Fruit fly (Drosophila melanogaster): ENCODE data around the gene CG42238.

The CG42238 gene

dm6 chr2L:20936061-20936390, 115.9 kb downstream of the CG42238 start (continued):
- TF ChIP-seq Sox100B (GFP tag; optimal IDR thresholded peaks at IDR 0.05) (no peak), Hr39 (optimal IDR thresholded peaks at IDR 0.05) (no peak), CG12659 (GFP tag; optimal IDR thresholded peaks at IDR 0.05) (no peak), inv (GFP tag; IDR thresholded peaks at IDR 0.05; ENCODE audit: partially characterized antibody) (no peak), Atf-2 (GFP tag; optimal IDR thresholded peaks at IDR 0.05) (no peak), Hr3 (GFP tag; optimal IDR thresholded peaks at IDR 0.05) (no peak), CG1024 (GFP tag; IDR thresholded peaks at IDR 0.05) (no peak), vnd (GFP tag; IDR thresholded peaks at IDR 0.05; ENCODE audit: partially characterized antibody) (0 out of 3 replicates have a peak, but pooled peaks have one; percentile 19), Xrp1 (GFP tag; IDR thresholded peaks at IDR 0.05) (no peak), CG17568 (GFP tag; optimal IDR thresholded peaks at IDR 0.05) (no peak), CG2120 (GFP tag; optimal IDR thresholded peaks at IDR 0.05) (no peak), CG12236 (GFP tag; optimal IDR thresholded peaks at IDR 0.05) (no peak), Tbp (GFP tag; optimal IDR thresholded peaks at IDR 0.05) (no peak), dysf (GFP tag; IDR thresholded peaks at IDR 0.05) (no peak), Nf-YC (tag; optimal IDR thresholded peaks at IDR 0.05) (no peak), sug (tag; optimal IDR thresholded peaks at IDR 0.05) (peak; percentile 84), dimm (GFP tag; IDR thresholded peaks at IDR 0.05) (no peak), CG12071 (GFP tag; optimal IDR thresholded peaks at IDR 0.05) (no peak), grau (tag; optimal IDR thresholded peaks at IDR 0.05) (no peak), Myb (GFP tag; optimal IDR thresholded peaks at IDR 0.05) (no peak), chinmo (GFP tag; IDR thresholded peaks at IDR 0.05; ENCODE audit: partially characterized antibody) (peak; percentile 60; the same call in 1 of the 4 replicates), CG12391 (tag; optimal IDR thresholded peaks at IDR 0.05) (no peak), CG14441 (GFP tag; IDR thresholded peaks at IDR 0.05) (no peak), CG11504 (tag; optimal IDR thresholded peaks at IDR 0.05) (no peak), pita (GFP tag; optimal IDR thresholded peaks at IDR 0.05) (no peak), Mes4 (GFP tag; optimal IDR thresholded peaks at IDR 0.05) (no peak), pan (optimal IDR thresholded peaks at IDR 0.05) (no peak), pan (GFP tag; optimal IDR thresholded peaks at IDR 0.05 in 1 of 2, IDR thresholded peaks at IDR 0.05 in 1 of 2) (no peak), HmgZ (tag; optimal IDR thresholded peaks at IDR 0.05) (no peak), sd (tag; optimal IDR thresholded peaks at IDR 0.05) (no peak), CG17612 (GFP tag; IDR thresholded peaks at IDR 0.05) (no peak), hth (optimal IDR thresholded peaks at IDR 0.05) (no peak), CG8388 (GFP tag; optimal IDR thresholded peaks at IDR 0.05) (no peak), Deaf1 (tag; optimal IDR thresholded peaks at IDR 0.05) (no peak), Bdp1 (GFP tag; optimal IDR thresholded peaks at IDR 0.05) (no peak), esg (GFP tag; conservative IDR thresholded peaks at IDR 0.05) (no peak), CG13894 (tag; optimal IDR thresholded peaks at IDR 0.05) (no peak), CG32767 (GFP tag; IDR thresholded peaks at IDR 0.05) (no peak), CG8290 (GFP tag; optimal IDR thresholded peaks at IDR 0.05) (no peak), CG8290 (tag; optimal IDR thresholded peaks at IDR 0.05) (no peak), CG30431 (GFP tag; optimal IDR thresholded peaks at IDR 0.05) (no peak), CG8765 (GFP tag; IDR thresholded peaks at IDR 0.05) (no peak), B-H1 (GFP tag; IDR thresholded peaks at IDR 0.05) (no peak), sens-2 (GFP tag; IDR thresholded peaks at IDR 0.05) (no peak), CG18011 (GFP tag; optimal IDR thresholded peaks at IDR 0.05) (no peak), chm (GFP tag; IDR thresholded peaks at IDR 0.05) (no peak), tll (GFP tag; optimal IDR thresholded peaks at IDR 0.05) (no peak), sima (GFP tag; optimal IDR thresholded peaks at IDR 0.05) (no peak), slou (GFP tag; optimal IDR thresholded peaks at IDR 0.05) (no peak), fru (optimal IDR thresholded peaks at IDR 0.05) (no peak), CG10543 (GFP tag; optimal IDR thresholded peaks at IDR 0.05) (peak; percentile 65), ac (GFP tag; optimal IDR thresholded peaks at IDR 0.05) (no peak), CG32532 (GFP tag; IDR thresholded peaks at IDR 0.05) (no peak), CG3726 (GFP tag; IDR thresholded peaks at IDR 0.05) (no peak)
